Worm (Caenorhabditis elegans): ENCODE results near the gene C48B4.8.
A peak's percentile ranks its signal among the peaks of the same experiment; 100 is the strongest.

The C48B4.8 gene

DNA sequence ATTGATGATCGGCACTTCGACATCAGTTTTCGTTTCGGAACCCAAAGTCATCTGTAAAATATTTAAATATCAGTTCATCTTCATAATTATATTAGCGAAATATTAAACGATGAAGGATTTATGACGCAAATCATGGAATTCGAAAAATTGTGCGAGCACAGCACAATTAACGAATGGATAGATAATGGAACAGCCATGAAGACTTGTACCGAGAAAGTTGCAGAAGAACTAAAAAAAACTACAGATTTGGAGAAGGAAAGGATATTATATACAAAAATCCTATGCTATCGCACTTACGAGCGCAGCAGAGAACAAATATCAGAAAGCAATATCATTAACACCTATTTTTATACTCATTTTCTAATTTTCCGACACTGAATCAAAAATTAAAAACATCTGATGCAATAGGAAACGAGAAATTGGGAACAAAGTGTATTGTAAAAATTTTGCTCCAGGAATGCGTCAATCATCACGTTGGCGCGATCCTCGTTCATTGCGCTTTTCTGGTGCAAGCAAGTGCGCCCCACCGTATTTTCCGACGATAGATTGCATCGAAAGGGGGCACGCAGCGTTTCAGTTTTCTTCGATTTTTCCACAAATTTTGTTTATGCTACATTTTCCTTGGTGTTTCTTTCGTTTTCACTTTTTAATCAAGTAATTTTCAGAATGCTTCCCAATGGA lies 39.5 kb downstream of the C48B4.8 start, which contains the start of the genes clu-1 and prp-40:
clu-1 (minus strand) TSS at position 51 of the 681 bp plus-strand sequence.
prp-40 (plus strand) TSS at position 666 of the 681 bp plus-strand sequence.
- TF ChIP-seq fkh-10 (GFP tag; optimal IDR thresholded peaks at IDR 0.05) = no peak
- TF ChIP-seq ceh-48 (tag; optimal IDR thresholded peaks at IDR 0.05) = peak; percentile 35
- TF ChIP-seq hlh-30 (tag; optimal IDR thresholded peaks at IDR 0.05; ENCODE audit: insufficient read depth) = peak; percentile 17
- no peak for TF ChIP-seq lin-11 (tag; optimal IDR thresholded peaks at IDR 0.05)
- TF ChIP-seq ceh-34 (tag; optimal IDR thresholded peaks at IDR 0.05) = peak; percentile 5
- no peak for TF ChIP-seq Y22D7AL.16 (tag; optimal IDR thresholded peaks at IDR 0.05)
- TF ChIP-seq nfya-1 (tag; optimal IDR thresholded peaks at IDR 0.05) = peak; percentile 73
- peak; percentile 56 for TF ChIP-seq unc-55 (GFP tag; optimal IDR thresholded peaks at IDR 0.05)
- no peak for TF ChIP-seq odd-2 (tag; optimal IDR thresholded peaks at IDR 0.05)
- peak; percentile 67 for TF ChIP-seq ceh-18 (tag; optimal IDR thresholded peaks at IDR 0.05)
- TF ChIP-seq tbx-2 (tag; optimal IDR thresholded peaks at IDR 0.05) = peak; percentile 61
- TF ChIP-seq ahr-1 (tag; optimal IDR thresholded peaks at IDR 0.05) = no peak
- peak; percentile 75 for TF ChIP-seq unc-42 (tag; optimal IDR thresholded peaks at IDR 0.05)
- TF ChIP-seq elt-2 (tag; optimal IDR thresholded peaks at IDR 0.05) = peak; percentile 34
- no peak for TF ChIP-seq ceh-14 (tag; optimal IDR thresholded peaks at IDR 0.05)
- no peak for TF ChIP-seq npax-4 (tag; optimal IDR thresholded peaks at IDR 0.05)
- TF ChIP-seq ceh-31 (tag; optimal IDR thresholded peaks at IDR 0.05) = peak; percentile 50
- TF ChIP-seq gmeb-2 (tag; optimal IDR thresholded peaks at IDR 0.05) = no peak

DNA sequence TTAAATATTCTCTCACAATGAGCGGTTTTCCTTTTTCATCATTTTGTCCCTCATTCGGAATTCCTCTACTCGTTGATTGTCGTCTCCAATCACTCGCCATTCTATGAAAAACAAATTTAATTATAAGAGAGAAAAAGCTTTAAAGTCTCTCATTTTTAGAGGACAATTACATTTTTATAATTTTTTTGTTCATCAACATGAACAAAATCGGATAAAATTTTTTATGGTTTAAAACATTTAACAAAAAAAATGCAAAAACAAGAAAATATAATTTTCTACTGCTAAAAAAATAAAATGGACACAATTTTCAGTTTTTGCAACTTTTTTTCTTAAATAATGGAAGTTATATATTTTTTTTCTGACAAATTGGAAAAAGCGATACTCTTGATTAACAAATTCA lies 44.9 kb downstream of the C48B4.8 start, which contains the start of gene F55H2.7:
F55H2.7 (minus strand) TSS at position 101 of the 400 bp plus-strand sequence.
- TF ChIP-seq fkh-6 (tag; optimal IDR thresholded peaks at IDR 0.05) = no peak
- TF ChIP-seq zip-5 (tag; optimal IDR thresholded peaks at IDR 0.05) = no peak
- no peak for TF ChIP-seq ceh-22 (tag; optimal IDR thresholded peaks at IDR 0.05)
- TF ChIP-seq ahr-1 (tag; optimal IDR thresholded peaks at IDR 0.05) = no peak
- no peak for TF ChIP-seq elt-2 (tag; optimal IDR thresholded peaks at IDR 0.05)
- no peak for TF ChIP-seq unc-86 (tag; optimal IDR thresholded peaks at IDR 0.05)
- no peak for TF ChIP-seq ceh-45 (GFP tag; IDR thresholded peaks at IDR 0.05)
- TF ChIP-seq nfya-1 (tag; optimal IDR thresholded peaks at IDR 0.05) = no peak
- TF ChIP-seq ceh-48 (tag; optimal IDR thresholded peaks at IDR 0.05) = no peak
- no peak for TF ChIP-seq tbx-7 (tag; optimal IDR thresholded peaks at IDR 0.05)
- TF ChIP-seq madf-2 (tag; optimal IDR thresholded peaks at IDR 0.05) = no peak
- no peak for TF ChIP-seq che-1 (tag; optimal IDR thresholded peaks at IDR 0.05)
- TF ChIP-seq hlh-13 (GFP tag; optimal IDR thresholded peaks at IDR 0.05) = no peak
- TF ChIP-seq unc-3 (GFP tag; conservative IDR thresholded peaks at IDR 0.05) = no peak
- TF ChIP-seq unc-3 (tag; optimal IDR thresholded peaks at IDR 0.05) = no peak
- no peak for TF ChIP-seq elt-4 (tag; optimal IDR thresholded peaks at IDR 0.05)

DNA sequence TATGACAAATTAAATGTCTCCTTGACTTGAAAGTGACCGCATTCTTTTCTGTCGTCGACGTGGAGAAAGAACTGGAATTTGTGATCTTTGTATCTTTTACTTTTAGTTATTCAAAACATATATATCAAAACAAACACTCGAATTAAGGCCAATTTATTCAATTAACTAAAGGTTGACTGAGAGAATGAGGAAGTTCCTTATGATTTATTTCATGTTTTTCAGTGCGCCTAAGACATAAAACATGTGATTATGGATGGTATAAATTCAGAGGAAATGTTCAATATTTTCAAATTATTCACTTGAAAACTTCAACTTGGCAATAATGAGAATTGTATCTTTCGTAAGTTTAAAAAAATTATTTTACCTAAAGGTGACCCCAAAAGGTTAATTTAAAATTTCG lies 47.5 kb downstream of the C48B4.8 start, which contains the start of gene F55H2.8:
F55H2.8 (plus strand) TSS at position 301 of the 400 bp plus-strand sequence.
- no peak for TF ChIP-seq tbx-2 (tag; optimal IDR thresholded peaks at IDR 0.05)
- TF ChIP-seq T23F11.4 (GFP tag; optimal IDR thresholded peaks at IDR 0.05) = no peak
- no peak for TF ChIP-seq ceh-18 (tag; optimal IDR thresholded peaks at IDR 0.05)
- no peak for TF ChIP-seq ceh-34 (tag; optimal IDR thresholded peaks at IDR 0.05)
- TF ChIP-seq nfya-1 (tag; optimal IDR thresholded peaks at IDR 0.05) = no peak
- TF ChIP-seq K02D7.2 (tag; optimal IDR thresholded peaks at IDR 0.05) = no peak
- TF ChIP-seq ahr-1 (tag; optimal IDR thresholded peaks at IDR 0.05) = no peak
- no peak for TF ChIP-seq ceh-14 (tag; optimal IDR thresholded peaks at IDR 0.05)
- TF ChIP-seq K09A11.1 (tag; optimal IDR thresholded peaks at IDR 0.05; ENCODE audit: insufficient read depth) = no peak
- TF ChIP-seq ceh-24 (tag; optimal IDR thresholded peaks at IDR 0.05) = no peak
- no peak for TF ChIP-seq odd-2 (tag; optimal IDR thresholded peaks at IDR 0.05)

DNA sequence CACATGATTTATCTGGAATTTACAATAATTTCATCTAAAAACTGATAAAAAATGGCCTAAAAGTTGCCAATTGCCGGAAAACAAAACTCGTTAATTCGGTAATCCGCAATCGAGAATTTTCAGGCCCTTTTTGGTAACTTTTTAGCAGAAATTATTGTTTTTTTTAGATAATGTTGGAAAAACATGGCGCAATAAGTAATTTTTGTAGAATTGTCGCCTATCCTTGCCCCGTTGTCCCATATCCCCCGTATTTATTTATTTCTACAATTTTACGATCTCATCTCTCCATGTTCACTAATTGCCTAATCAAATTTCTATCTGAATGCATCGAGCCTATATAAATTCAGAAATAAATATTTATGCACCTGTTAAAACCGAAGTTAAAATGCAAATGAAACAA lies 48.1 kb downstream of the C48B4.8 start:
- TF ChIP-seq pag-3 (tag; optimal IDR thresholded peaks at IDR 0.05; ENCODE audit: borderline replicate concordance) (no peak), fkh-6 (tag; optimal IDR thresholded peaks at IDR 0.05) (no peak), ceh-14 (tag; optimal IDR thresholded peaks at IDR 0.05) (no peak), elt-2 (tag; optimal IDR thresholded peaks at IDR 0.05) (no peak), unc-55 (GFP tag; optimal IDR thresholded peaks at IDR 0.05) (no peak), ceh-9 (tag; optimal IDR thresholded peaks at IDR 0.05) (no peak), ceh-45 (GFP tag; IDR thresholded peaks at IDR 0.05) (no peak), T23F11.4 (GFP tag; optimal IDR thresholded peaks at IDR 0.05) (no peak), ahr-1 (tag; optimal IDR thresholded peaks at IDR 0.05) (no peak), pqm-1 (tag; optimal IDR thresholded peaks at IDR 0.05) (no peak), ztf-16 (tag; optimal IDR thresholded peaks at IDR 0.05) (no peak), sox-4 (tag; optimal IDR thresholded peaks at IDR 0.05) (no peak)
